Fruit fly (Drosophila melanogaster) whole organism, embryonic: Measurements from ENCODE around the gene Cyp4d14.

Experiments
- Ada2b ChIP-seq: fragments of 200-800 bp; sonication (Bioruptor generic); IDR thresholded peaks from 2 replicates; pipeline ENCODE4 v1.3.6; 2022; ENCODE audit warnings: missing biosample characterization, missing genetic modification characterization
- Asciz ChIP-seq: fragments of 200-800 bp; sonication (Bioruptor generic); optimal IDR thresholded peaks from 2 replicates; lab custom pipeline; 2017; ENCODE audit warnings: missing biosample characterization, mild to moderate bottlenecking, missing genetic modification characterization, missing genetic modification reagents
- Atf-2 ChIP-seq: fragments of 200-800 bp; sonication (Bioruptor generic); optimal IDR thresholded peaks from 2 replicates; lab custom pipeline; 2016; ENCODE audit warnings: missing biosample characterization, missing genetic modification characterization
- CG1024 ChIP-seq: fragments of 200-800 bp; sonication (Bioruptor generic); IDR thresholded peaks from 2 replicates; pipeline ENCODE4 v1.3.6; 2022; ENCODE audit warnings: missing biosample characterization, missing genetic modification characterization
- CG1233 ChIP-seq: fragments of 200-800 bp; sonication (Bioruptor generic); optimal IDR thresholded peaks from 4 replicates; lab custom pipeline; 2018; ENCODE audit warnings: missing biosample characterization, mild to moderate bottlenecking, missing genetic modification characterization
- CG12391 ChIP-seq: fragments of 200-800 bp; sonication (Bioruptor generic); optimal IDR thresholded peaks from 3 replicates; lab custom pipeline; 2018; ENCODE audit warnings: missing biosample characterization, mild to moderate bottlenecking, missing genetic modification characterization, moderate library complexity
- CG12659 ChIP-seq: fragments of 200-800 bp; sonication (Bioruptor generic); optimal IDR thresholded peaks from 3 replicates; lab custom pipeline; 2017; ENCODE audit warnings: mild to moderate bottlenecking, missing biosample characterization, missing genetic modification reagents, missing genetic modification characterization
- CG13287 ChIP-seq: fragments of 200-800 bp; sonication (Bioruptor generic); IDR thresholded peaks from 2 replicates; pipeline ENCODE4 v1.3.6; 2022; ENCODE audit warnings: missing biosample characterization, missing genetic modification characterization; ENCODE audit not compliant: partially characterized antibody
- CG14441 ChIP-seq: fragments of 200-800 bp; sonication (Bioruptor generic); IDR thresholded peaks from 2 replicates; pipeline ENCODE4 v1.3.6; 2022; ENCODE audit warnings: missing biosample characterization, missing genetic modification characterization
- CG15696 ChIP-seq: fragments of 200-800 bp; sonication (Bioruptor generic); optimal IDR thresholded peaks from 2 replicates; lab custom pipeline; 2019; ENCODE audit warnings: missing biosample characterization, mild to moderate bottlenecking, missing genetic modification characterization, moderate library complexity
- CG16779 ChIP-seq: fragments of 200-800 bp; sonication (Bioruptor generic); IDR thresholded peaks from 2 replicates; pipeline ENCODE4 v1.3.6; 2022; ENCODE audit warnings: missing biosample characterization, missing genetic modification characterization
- CG17361 ChIP-seq: fragments of 200-800 bp; sonication (Bioruptor generic); IDR thresholded peaks from 3 replicates; pipeline ENCODE4 v1.3.6; 2022; ENCODE audit warnings: missing biosample characterization, missing genetic modification characterization
- CG18764 ChIP-seq: fragments of 200-800 bp; sonication (Bioruptor generic); optimal IDR thresholded peaks from 3 replicates; lab custom pipeline; 2016; ENCODE audit warnings: missing biosample characterization, missing genetic modification characterization
- CG2129 ChIP-seq: fragments of 200-800 bp; sonication (Bioruptor generic); IDR thresholded peaks from 2 replicates; pipeline ENCODE4 v1.3.6; 2022; ENCODE audit warnings: missing biosample characterization, missing genetic modification characterization; ENCODE audit not compliant: partially characterized antibody
- CG2875 ChIP-seq: fragments of 200-800 bp; sonication (Bioruptor generic); optimal IDR thresholded peaks from 2 replicates; lab custom pipeline; 2017; ENCODE audit warnings: missing biosample characterization, mild to moderate bottlenecking, missing genetic modification characterization, missing genetic modification reagents
- CG3163 ChIP-seq: fragments of 200-800 bp; sonication (Bioruptor generic); optimal IDR thresholded peaks from 3 replicates; lab custom pipeline; 2016; ENCODE audit warnings: missing biosample characterization, missing genetic modification characterization
- CG32532 ChIP-seq: fragments of 200-800 bp; sonication (Bioruptor generic); IDR thresholded peaks from 2 replicates; pipeline ENCODE4 v1.3.6; 2022; ENCODE audit warnings: missing biosample characterization, missing genetic modification characterization
- CG34376 ChIP-seq: fragments of 200-800 bp; sonication (Bioruptor generic); optimal IDR thresholded peaks from 2 replicates; lab custom pipeline; 2018; ENCODE audit warnings: missing biosample characterization, mild to moderate bottlenecking, missing genetic modification characterization
- CG4404 ChIP-seq: fragments of 200-800 bp; sonication (Bioruptor generic); IDR thresholded peaks from 2 replicates; pipeline ENCODE4 v1.3.6; 2022; ENCODE audit warnings: missing biosample characterization, missing genetic modification characterization
- CG6272 ChIP-seq: fragments of 200-800 bp; sonication (Bioruptor generic); IDR thresholded peaks from 2 replicates; pipeline ENCODE4 v1.3.6; 2022; ENCODE audit warnings: missing biosample characterization, missing genetic modification characterization
- CG6765 ChIP-seq: fragments of 200-800 bp; sonication (Bioruptor generic); optimal IDR thresholded peaks from 3 replicates; lab custom pipeline; 2017; ENCODE audit warnings: missing biosample characterization, mild to moderate bottlenecking, missing genetic modification characterization
- CG8765 ChIP-seq: fragments of 200-800 bp; sonication (Bioruptor generic); IDR thresholded peaks from 2 replicates; pipeline ENCODE4 v1.3.6; 2022; ENCODE audit warnings: missing biosample characterization, missing genetic modification characterization
- CG8944 ChIP-seq: fragments of 200-800 bp; sonication (Bioruptor generic); optimal IDR thresholded peaks from 3 replicates; lab custom pipeline; 2016; ENCODE audit warnings: missing biosample characterization, missing genetic modification characterization
- CG9797 ChIP-seq: fragments of 200-800 bp; sonication (Bioruptor generic); optimal IDR thresholded peaks from 3 replicates; lab custom pipeline; 2018; ENCODE audit warnings: missing biosample characterization, mild to moderate bottlenecking, missing genetic modification characterization
- CHES-1-like ChIP-seq: fragments of 200-800 bp; sonication (Bioruptor generic); optimal IDR thresholded peaks from 2 replicates; lab custom pipeline; 2016; ENCODE audit warnings: missing biosample characterization, missing genetic modification characterization
- E2f2 ChIP-seq: fragments of 200-800 bp; sonication (Bioruptor generic); IDR thresholded peaks from 2 replicates; pipeline ENCODE4 v1.3.6; 2022; ENCODE audit warnings: missing biosample characterization, missing genetic modification characterization
- Fer1 ChIP-seq: fragments of 200-800 bp; sonication (Bioruptor generic); optimal IDR thresholded peaks from 2 replicates; lab custom pipeline; 2017; ENCODE audit warnings: missing biosample characterization, mild to moderate bottlenecking, missing genetic modification characterization
- Gsc ChIP-seq: fragments of 200-800 bp; sonication (Bioruptor generic); IDR thresholded peaks from 2 replicates; pipeline ENCODE4 v1.3.6; 2022; ENCODE audit warnings: missing biosample characterization, missing genetic modification characterization
- H15 ChIP-seq: fragments of 200-800 bp; sonication (Bioruptor generic); IDR thresholded peaks from 3 replicates; pipeline ENCODE4 v1.3.6; 2022; ENCODE audit warnings: missing biosample characterization, missing genetic modification characterization
- HLH3B ChIP-seq: fragments of 200-800 bp; sonication (Bioruptor generic); IDR thresholded peaks from 2 replicates; pipeline ENCODE4 v1.3.6; 2022; ENCODE audit warnings: missing biosample characterization, missing genetic modification characterization
- Hsf ChIP-seq: fragments of 200-800 bp; sonication (Bioruptor generic); optimal IDR thresholded peaks from 3 replicates; lab custom pipeline; 2016; ENCODE audit warnings: missing biosample characterization, missing genetic modification characterization
- Lhr ChIP-seq: fragments of 200-800 bp; sonication (Bioruptor generic); optimal IDR thresholded peaks from 3 replicates; lab custom pipeline; 2017; ENCODE audit warnings: mild to moderate bottlenecking, missing biosample characterization, missing genetic modification reagents, missing genetic modification characterization
- MBD-R2 ChIP-seq: fragments of 200-800 bp; sonication (Bioruptor generic); IDR thresholded peaks from 2 replicates; pipeline ENCODE4 v1.3.6; 2022; ENCODE audit warnings: missing biosample characterization, missing genetic modification characterization
- MESR4 ChIP-seq: fragments of 200-800 bp; sonication (Bioruptor generic); optimal IDR thresholded peaks from 2 replicates; lab custom pipeline; 2018; ENCODE audit warnings: missing biosample characterization, mild to moderate bottlenecking, missing genetic modification characterization, moderate library complexity
- Nf-YC ChIP-seq: fragments of 200-800 bp; optimal IDR thresholded peaks from 3 replicates; lab custom pipeline; 2019; ENCODE audit warnings: missing biosample characterization, mild to moderate bottlenecking, missing genetic modification characterization, moderate library complexity
- Rx ChIP-seq: fragments of 200-800 bp; sonication (Bioruptor generic); IDR thresholded peaks from 2 replicates; pipeline ENCODE4 v1.3.6; 2022; ENCODE audit warnings: missing biosample characterization, missing genetic modification characterization
- Sry-β ChIP-seq: fragments of 200-800 bp; sonication (Bioruptor generic); optimal IDR thresholded peaks from 2 replicates; lab custom pipeline; 2018; ENCODE audit warnings: missing biosample characterization, mild to moderate bottlenecking, missing genetic modification characterization, moderate library complexity
- Taf1 ChIP-seq: fragments of 200-800 bp; sonication (Bioruptor generic); IDR thresholded peaks from 2 replicates; pipeline ENCODE4 v1.3.6; 2022; ENCODE audit warnings: missing biosample characterization, missing genetic modification characterization
- Vsx1 ChIP-seq: fragments of 200-800 bp; sonication (Bioruptor generic); optimal IDR thresholded peaks from 2 replicates; lab custom pipeline; 2017; ENCODE audit warnings: missing biosample characterization, mild to moderate bottlenecking, missing genetic modification characterization, missing genetic modification reagents
- ab ChIP-seq: fragments of 200-800 bp; sonication (Bioruptor generic); optimal IDR thresholded peaks from 2 replicates; lab custom pipeline; 2016; ENCODE audit warnings: missing biosample characterization, missing genetic modification characterization
- da ChIP-seq: fragments of 200-800 bp; sonication (Bioruptor generic); optimal IDR thresholded peaks from 2 replicates; lab custom pipeline; 2016; ENCODE audit warnings: missing biosample characterization, missing genetic modification characterization
- danr ChIP-seq: fragments of 200-800 bp; sonication (Bioruptor generic); IDR thresholded peaks from 2 replicates; pipeline ENCODE4 v1.3.6; 2022; ENCODE audit warnings: missing biosample characterization, missing genetic modification characterization
- dm ChIP-seq: fragments of 200-800 bp; sonication (Bioruptor generic); optimal IDR thresholded peaks from 3 replicates; lab custom pipeline; 2016; ENCODE audit warnings: missing biosample characterization, missing genetic modification characterization
- dysf ChIP-seq: fragments of 200-800 bp; sonication (Bioruptor generic); IDR thresholded peaks from 3 replicates; pipeline ENCODE4 v1.3.6; 2022; ENCODE audit warnings: missing biosample characterization, missing genetic modification characterization
- gsb-n ChIP-seq: fragments of 200-800 bp; sonication (Bioruptor generic); optimal IDR thresholded peaks from 3 replicates; lab custom pipeline; 2018; ENCODE audit warnings: missing biosample characterization, mild to moderate bottlenecking, missing genetic modification characterization
- hb ChIP-seq: fragments of 200-800 bp; sonication (Bioruptor generic); IDR thresholded peaks from 3 replicates; pipeline ENCODE4 v1.3.6; 2022; ENCODE audit warnings: missing biosample characterization, missing genetic modification characterization; ENCODE audit not compliant: partially characterized antibody
- jumu ChIP-seq: fragments of 200-800 bp; sonication (Bioruptor generic); optimal IDR thresholded peaks from 3 replicates; lab custom pipeline; 2016; ENCODE audit warnings: missing biosample characterization, missing genetic modification characterization
- lola ChIP-seq, 3 experiments: fragments of >200 bp in 2 of 3; fragments of 200-800 bp in 1 of 3; sonication (Bioruptor generic) in 1 of 3; optimal IDR thresholded peaks; 2 replicates each; lab custom pipeline; 2017 to 2019; ENCODE audit warnings: missing biosample characterization in 3 of 3, missing genetic modification characterization in 3 of 3, mild to moderate bottlenecking in 1 of 3, moderate library complexity in 1 of 3
- lov ChIP-seq, 2 experiments: fragments of 200-800 bp in 1 of 2; fragments of >200 bp in 1 of 2; sonication (Bioruptor generic) in 1 of 2; IDR thresholded peaks in 1 of 2; optimal IDR thresholded peaks in 1 of 2; 2 replicates in 1 of 2; 3 replicates in 1 of 2; pipeline versions ENCODE4 v1.3.6 to Lab custom; 2017 to 2022; ENCODE audit warnings: missing biosample characterization in 1 of 2, missing genetic modification characterization in 1 of 2
- sc ChIP-seq, 3 experiments: fragments of >200 bp in 2 of 3; fragments of 200-800 bp in 1 of 3; sonication (Bioruptor generic) in 1 of 3; optimal IDR thresholded peaks; 2 replicates in 2 of 3; 3 replicates in 1 of 3; lab custom pipeline; 2017; ENCODE audit warnings: mild to moderate bottlenecking in 1 of 3, missing biosample characterization in 1 of 3, missing genetic modification characterization in 1 of 3, missing genetic modification reagents in 1 of 3
- sens ChIP-seq: fragments of 200-800 bp; sonication (Bioruptor generic); peaks from one replicate; lab custom pipeline; 2016; ENCODE audit warnings: missing biosample characterization, missing genetic modification characterization

The Cyp4d14 gene

DNA sequence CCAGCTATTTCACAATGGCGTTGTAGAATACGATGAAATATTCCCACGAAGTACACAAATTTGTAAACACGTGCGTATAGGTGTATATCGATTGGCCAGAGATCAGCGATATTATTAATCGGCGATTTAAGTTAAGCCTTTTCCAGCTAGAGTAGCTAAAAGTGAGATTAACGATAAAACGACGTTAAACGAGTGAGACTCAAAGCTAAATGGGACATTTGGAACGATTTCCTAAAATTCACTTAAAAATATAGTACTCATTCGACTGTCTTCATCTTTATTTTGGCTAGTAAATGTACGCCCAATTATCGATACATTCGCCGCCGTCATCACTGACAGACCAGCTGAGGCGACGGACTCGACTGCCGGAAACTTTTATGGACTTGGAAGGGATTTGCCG lies 9.4 kb upstream of the Cyp4d14 start, which contains the start of the genes Nmd3 and CG17776 (continued):
- TF ChIP-seq CG14441 (GFP tag; lab: Robert Waterston, UW) (no peak), Taf1 (no peak), CG18764 (no peak), Sry-β (GFP tag; lab: Kevin White, UChicago) (peak; percentile 95), Hsf (no peak), CG6272 (GFP tag; lab: Robert Waterston, UW) (no peak), CHES-1-like (peak; percentile 26), CG13287 (GFP tag; lab: Robert Waterston, UW) (peak; percentile 82), gsb-n (tag; lab: Kevin White, UChicago) (no peak), Ada2b (GFP tag; lab: Robert Waterston, UW) (no peak), CG3163 (GFP tag; lab: Kevin White, UChicago) (no peak), CG6765 (no peak), CG15696 (tag; lab: Kevin White, UChicago) (no peak), dm (GFP tag; lab: Kevin White, UChicago) (peak; percentile 93), CG16779 (no peak), CG34376 (peak; percentile 1), CG1233 (GFP tag; lab: Kevin White, UChicago) (no peak), E2f2 (GFP tag; lab: Robert Waterston, UW) (peak; percentile 46; the same call in 1 of the 2 replicates), CG8944 (no peak), MBD-R2 (GFP tag; lab: Robert Waterston, UW) (peak; percentile 72; the same call in 1 of the 2 replicates), sens (GFP tag; lab: Kevin White, UChicago) (peak; percentile 50), lola (GFP tag; optimal IDR thresholded peaks at IDR 0.05; lab: Kevin White, UChicago) (peak in 1 of 3 experiments; percentile 15), CG9797 (GFP tag; lab: Kevin White, UChicago) (peak; percentile 4), dysf (GFP tag; lab: Robert Waterston, UW) (no peak), Asciz (GFP tag; lab: Kevin White, UChicago) (no peak), Fer1 (GFP tag; lab: Kevin White, UChicago) (peak; percentile 49), Nf-YC (tag; lab: Kevin White, UChicago) (no peak), CG1024 (GFP tag; lab: Robert Waterston, UW) (no peak), CG2129 (GFP tag; lab: Robert Waterston, UW) (no peak; the same call in 1 of the 2 replicates), MESR4 (no peak), lov (optimal IDR thresholded peaks at IDR 0.05; lab: Kevin White, UChicago) (no peak), lov (GFP tag; IDR thresholded peaks at IDR 0.05; lab: Robert Waterston, UW) (no peak), Lhr (GFP tag; lab: Kevin White, UChicago) (no peak), Gsc (GFP tag; lab: Robert Waterston, UW) (no peak), Vsx1 (GFP tag; lab: Kevin White, UChicago) (no peak), da (GFP tag; lab: Kevin White, UChicago) (no peak), CG8765 (GFP tag; lab: Robert Waterston, UW) (no peak), hb (peak; percentile 80), H15 (GFP tag; lab: Robert Waterston, UW) (no peak), CG12659 (GFP tag; lab: Kevin White, UChicago) (peak; percentile 33), Rx (no peak), jumu (no peak), CG17361 (GFP tag; lab: Robert Waterston, UW) (no peak), sc (optimal IDR thresholded peaks at IDR 0.05; lab: Kevin White, UChicago) (no peak), sc (GFP tag; optimal IDR thresholded peaks at IDR 0.05; lab: Kevin White, UChicago) (no peak), CG4404 (GFP tag; lab: Robert Waterston, UW) (no peak), danr (no peak), ab (GFP tag; lab: Kevin White, UChicago) (no peak), HLH3B (GFP tag; lab: Robert Waterston, UW) (no peak), CG32532 (GFP tag; lab: Robert Waterston, UW) (no peak), CG2875 (GFP tag; lab: Kevin White, UChicago) (no peak), CG12391 (tag; lab: Kevin White, UChicago) (peak; percentile 30), Atf-2 (GFP tag; lab: Kevin White, UChicago) (no peak)
